Fruit fly (Drosophila melanogaster): ENCODE results near the gene qin.

The qin gene

dm6 chr3R:18628311-18628811 is 37.5 kb downstream of the qin start (continued):
- TF ChIP-seq CG12071 (GFP tag; optimal IDR thresholded peaks at IDR 0.05) (no peak), CG6813 (GFP tag; optimal IDR thresholded peaks at IDR 0.05) (no peak), sd (tag; optimal IDR thresholded peaks at IDR 0.05) (no peak), CG15479 (GFP tag; optimal IDR thresholded peaks at IDR 0.05) (no peak), zfh1 (GFP tag; IDR thresholded peaks at IDR 0.05) (no peak), dan (GFP tag; IDR thresholded peaks at IDR 0.05) (no peak), Dfd (GFP tag; optimal IDR thresholded peaks at IDR 0.05) (no peak), Lhr (GFP tag; optimal IDR thresholded peaks at IDR 0.05) (no peak), Rfx (GFP tag; IDR thresholded peaks at IDR 0.05) (no peak), ro (GFP tag; IDR thresholded peaks at IDR 0.05) (no peak), Atf3 (GFP tag; optimal IDR thresholded peaks at IDR 0.05) (peak; percentile 34), CG4707 (GFP tag; optimal IDR thresholded peaks at IDR 0.05) (no peak), CG10959 (GFP tag; IDR thresholded peaks at IDR 0.05) (no peak), CG10366 (GFP tag; IDR thresholded peaks at IDR 0.05) (no peak), tna (GFP tag; IDR thresholded peaks at IDR 0.05; ENCODE audit: partially characterized antibody) (peak; percentile 59; the same call in 1 of the 2 replicates), CG3995 (GFP tag; optimal IDR thresholded peaks at IDR 0.05) (no peak), Adf1 (GFP tag; IDR thresholded peaks at IDR 0.05) (0 out of 2 replicates have a peak, but pooled peaks have one; percentile 27), Gug (GFP tag; IDR thresholded peaks at IDR 0.05) (no peak), trem (tag; optimal IDR thresholded peaks at IDR 0.05) (no peak), Pdp1 (GFP tag; optimal IDR thresholded peaks at IDR 0.05) (peak in 1 of 2 experiments; percentile 47), Dip3 (GFP tag; optimal IDR thresholded peaks at IDR 0.05) (no peak), CG17385 (GFP tag; optimal IDR thresholded peaks at IDR 0.05) (no peak), CG6175 (GFP tag; IDR thresholded peaks at IDR 0.05) (peak; percentile 43; the same call in 1 of the 3 replicates), stc (GFP tag; IDR thresholded peaks at IDR 0.05) (no peak), psq (GFP tag; optimal IDR thresholded peaks at IDR 0.05) (no peak), gro (GFP tag; optimal IDR thresholded peaks at IDR 0.05) (no peak), Neu2 (GFP tag; optimal IDR thresholded peaks at IDR 0.05; ENCODE audit: borderline replicate concordance) (no peak), ssp (GFP tag; IDR thresholded peaks at IDR 0.05) (no peak), dimm (GFP tag; IDR thresholded peaks at IDR 0.05) (no peak), CG10274 (GFP tag; optimal IDR thresholded peaks at IDR 0.05) (no peak), CG4328 (GFP tag; optimal IDR thresholded peaks at IDR 0.05) (no peak), CG8359 (GFP tag; optimal IDR thresholded peaks at IDR 0.05; ENCODE audit: borderline replicate concordance) (no peak), Sox102F (GFP tag; optimal IDR thresholded peaks at IDR 0.05) (no peak), cas (GFP tag; IDR thresholded peaks at IDR 0.05) (no peak), seq (GFP tag; IDR thresholded peaks at IDR 0.05) (no peak), croc (GFP tag; conservative IDR thresholded peaks at IDR 0.05) (no peak), Awh (GFP tag; IDR thresholded peaks at IDR 0.05) (peak; percentile 65; the same call in 1 of the 2 replicates), nom (GFP tag; optimal IDR thresholded peaks at IDR 0.05) (peak; percentile 12), CG12769 (tag; optimal IDR thresholded peaks at IDR 0.05) (peak; percentile 59), Hmx (GFP tag; optimal IDR thresholded peaks at IDR 0.05) (no peak), klu (GFP tag; IDR thresholded peaks at IDR 0.05) (no peak), CG7839 (tag; optimal IDR thresholded peaks at IDR 0.05) (no peak), zfh2 (GFP tag; optimal IDR thresholded peaks at IDR 0.05) (no peak), CG3407 (GFP tag; optimal IDR thresholded peaks at IDR 0.05) (no peak), wdn (GFP tag; IDR thresholded peaks at IDR 0.05) (no peak), CG8290 (GFP tag; optimal IDR thresholded peaks at IDR 0.05) (no peak), CG8290 (tag; optimal IDR thresholded peaks at IDR 0.05) (no peak), CG1647 (GFP tag; optimal IDR thresholded peaks at IDR 0.05) (no peak), Nf-YB (GFP tag; optimal IDR thresholded peaks at IDR 0.05) (no peak), CG16813 (GFP tag; IDR thresholded peaks at IDR 0.05; ENCODE audit: partially characterized antibody) (peak; percentile 40; the same call in 2 of the 3 replicates), CG14050 (GFP tag; IDR thresholded peaks at IDR 0.05) (no peak), CG32772 (GFP tag; IDR thresholded peaks at IDR 0.05) (no peak)

All from whole organism, embryonic.